Worm (Caenorhabditis elegans) whole organism, L3 larva: ENCODE measurements around the gene hum-2.

ENCODE experiments used
- R02D3.7 ChIP-seq: fragments of 150-350 bp; optimal IDR thresholded peaks from 2 replicates; lab custom pipeline; 2014; ENCODE audit warnings: missing biosample characterization, missing genetic modification characterization
- ZK546.5 ChIP-seq: sonication (generic microtip); optimal IDR thresholded peaks from 2 replicates; lab custom pipeline; 2017; ENCODE audit warnings: missing biosample characterization, missing genetic modification characterization
- aly-2 ChIP-seq: fragments of 150-350 bp; optimal IDR thresholded peaks from 2 replicates; lab custom pipeline; 2014; ENCODE audit warnings: missing biosample characterization, missing genetic modification characterization
- ceh-16 ChIP-seq: sonication (generic microtip); optimal IDR thresholded peaks from 2 replicates; lab custom pipeline; 2017; ENCODE audit warnings: missing biosample characterization, missing genetic modification characterization
- ceh-28 ChIP-seq: fragments of 150-350 bp; optimal IDR thresholded peaks from 2 replicates; lab custom pipeline; 2014; ENCODE audit warnings: missing biosample characterization, missing genetic modification reagents, missing genetic modification characterization
- ceh-82 ChIP-seq: fragments of 150-350 bp; optimal IDR thresholded peaks from 2 replicates; lab custom pipeline; 2014; ENCODE audit warnings: missing biosample characterization, missing genetic modification characterization
- ceh-9 ChIP-seq: sonication (generic microtip); optimal IDR thresholded peaks from 2 replicates; lab custom pipeline; 2018; ENCODE audit warnings: missing biosample characterization, missing genetic modification characterization
- daf-12 ChIP-seq: fragments of 150-350 bp; optimal IDR thresholded peaks from 2 replicates; lab custom pipeline; 2014; ENCODE audit warnings: missing biosample characterization, missing genetic modification reagents, missing genetic modification characterization
- egl-27 ChIP-seq: sonication (generic microtip); optimal IDR thresholded peaks from 4 replicates; lab custom pipeline; 2017; ENCODE audit warnings: missing biosample characterization, missing genetic modification reagents, missing genetic modification characterization
- elt-3 ChIP-seq, 3 experiments: fragments of 150-350 bp in 1 of 3; sonication (generic microtip) in 2 of 3; optimal IDR thresholded peaks; 2 replicates in 2 of 3; 4 replicates in 1 of 3; lab custom pipeline; 2014 to 2017; ENCODE audit warnings: missing biosample characterization in 3 of 3, missing genetic modification characterization in 3 of 3
- eor-1 ChIP-seq, 2 experiments: fragments of 150-350 bp; optimal IDR thresholded peaks; 2 replicates each; lab custom pipeline; 2014 to 2018; ENCODE audit warnings: missing biosample characterization in 2 of 2, missing genetic modification characterization in 2 of 2
- fkh-10 ChIP-seq: sonication (generic microtip); optimal IDR thresholded peaks from 2 replicates; lab custom pipeline; 2017; ENCODE audit warnings: missing biosample characterization, missing genetic modification reagents, missing genetic modification characterization
- fkh-2 ChIP-seq: fragments of 150-350 bp; optimal IDR thresholded peaks from 2 replicates; lab custom pipeline; 2014; ENCODE audit warnings: missing biosample characterization, missing genetic modification reagents, missing genetic modification characterization
- fos-1 ChIP-seq: fragments of 150-350 bp; optimal IDR thresholded peaks from 2 replicates; lab custom pipeline; 2014; ENCODE audit warnings: missing biosample characterization, missing genetic modification characterization
- hmg-11 ChIP-seq: sonication (generic microtip); optimal IDR thresholded peaks from 2 replicates; lab custom pipeline; 2016; ENCODE audit warnings: missing genetic modification characterization, missing compliant biosample characterization
- jun-1 ChIP-seq: fragments of 150-350 bp; optimal IDR thresholded peaks from 2 replicates; lab custom pipeline; 2014; ENCODE audit warnings: missing biosample characterization, missing genetic modification reagents, missing genetic modification characterization
- lin-15B ChIP-seq: fragments of 150-350 bp; optimal IDR thresholded peaks from 2 replicates; lab custom pipeline; 2014; ENCODE audit warnings: missing biosample characterization, missing genetic modification characterization
- lin-39 ChIP-seq: fragments of 150-350 bp; optimal IDR thresholded peaks from 2 replicates; lab custom pipeline; 2018; ENCODE audit warnings: missing biosample characterization, missing genetic modification reagents, missing genetic modification characterization
- lsy-12 ChIP-seq: sonication (generic microtip); optimal IDR thresholded peaks from 2 replicates; lab custom pipeline; 2016; ENCODE audit warnings: mild to moderate bottlenecking, missing genetic modification characterization, missing compliant biosample characterization
- mdl-1 ChIP-seq: fragments of 150-350 bp; optimal IDR thresholded peaks from 2 replicates; lab custom pipeline; 2014; ENCODE audit warnings: missing biosample characterization, missing genetic modification characterization
- mml-1 ChIP-seq: fragments of 150-350 bp; sonication (generic microtip); optimal IDR thresholded peaks from 3 replicates; lab custom pipeline; 2014; ENCODE audit warnings: missing biosample characterization, missing genetic modification characterization
- nfya-1 ChIP-seq: sonication (generic microtip); optimal IDR thresholded peaks from 2 replicates; lab custom pipeline; 2017; ENCODE audit warnings: missing genetic modification characterization, mild to moderate bottlenecking, missing compliant biosample characterization, antibody characterized with exemption, moderate library complexity; ENCODE audit not compliant: insufficient read depth
- nhr-11 ChIP-seq: fragments of 150-350 bp; optimal IDR thresholded peaks from 2 replicates; lab custom pipeline; 2014; ENCODE audit warnings: missing biosample characterization, missing genetic modification characterization
- nhr-12 ChIP-seq: fragments of 150-350 bp; optimal IDR thresholded peaks from 2 replicates; lab custom pipeline; 2014; ENCODE audit warnings: missing biosample characterization, missing genetic modification characterization
- nhr-23 ChIP-seq: fragments of 150-350 bp; optimal IDR thresholded peaks from 2 replicates; lab custom pipeline; 2014; ENCODE audit warnings: missing biosample characterization, missing genetic modification reagents, missing genetic modification characterization
- nhr-237 ChIP-seq: fragments of 150-350 bp; optimal IDR thresholded peaks from 2 replicates; lab custom pipeline; 2014; ENCODE audit warnings: missing biosample characterization, missing genetic modification characterization
- nhr-25 ChIP-seq: sonication (generic microtip); optimal IDR thresholded peaks from 2 replicates; lab custom pipeline; 2017; ENCODE audit warnings: missing biosample characterization, missing genetic modification characterization
- nhr-43 ChIP-seq: sonication (generic microtip); optimal IDR thresholded peaks from 2 replicates; lab custom pipeline; 2016; ENCODE audit warnings: mild to moderate bottlenecking, missing genetic modification characterization, missing compliant biosample characterization; ENCODE audit not compliant: poor library complexity, severe bottlenecking
- nhr-67 ChIP-seq: fragments of 150-350 bp; optimal IDR thresholded peaks from 2 replicates; lab custom pipeline; 2014; ENCODE audit warnings: missing biosample characterization, missing genetic modification characterization
- nhr-76 ChIP-seq: fragments of 150-350 bp; sonication (generic microtip); optimal IDR thresholded peaks from 5 replicates; lab custom pipeline; 2014; ENCODE audit warnings: missing biosample characterization, missing genetic modification characterization
- nhr-77 ChIP-seq: fragments of 150-350 bp; optimal IDR thresholded peaks from 2 replicates; lab custom pipeline; 2014; ENCODE audit warnings: missing biosample characterization, missing genetic modification characterization
- pha-4 ChIP-seq: fragments of 150-350 bp; optimal IDR thresholded peaks from 2 replicates; lab custom pipeline; 2014; ENCODE audit warnings: missing biosample characterization, missing genetic modification reagents, missing genetic modification characterization
- pqm-1 ChIP-seq: fragments of 150-350 bp; optimal IDR thresholded peaks from 2 replicates; lab custom pipeline; 2017; ENCODE audit warnings: missing biosample characterization, missing genetic modification characterization, inconsistent platforms
- tbx-2 ChIP-seq: sonication (generic microtip); optimal IDR thresholded peaks from 2 replicates; lab custom pipeline; 2016; ENCODE audit warnings: mild to moderate bottlenecking, missing genetic modification characterization, missing compliant biosample characterization
- unc-39 ChIP-seq: sonication (generic microtip); optimal IDR thresholded peaks from 4 replicates; lab custom pipeline; 2017; ENCODE audit warnings: missing biosample characterization, missing genetic modification characterization
- unc-62 ChIP-seq: fragments of 150-350 bp; sonication (generic microtip); optimal IDR thresholded peaks from 4 replicates; lab custom pipeline; 2014; ENCODE audit warnings: missing biosample characterization, missing genetic modification reagents, missing genetic modification characterization
- zag-1 ChIP-seq: fragments of 150-350 bp; optimal IDR thresholded peaks from 2 replicates; lab custom pipeline; 2014; ENCODE audit warnings: missing biosample characterization, missing genetic modification characterization
- ztf-11 ChIP-seq: fragments of 150-350 bp; optimal IDR thresholded peaks from 2 replicates; lab custom pipeline; 2014; ENCODE audit warnings: missing biosample characterization, missing genetic modification characterization
- ztf-4 ChIP-seq: fragments of 150-350 bp; optimal IDR thresholded peaks from 2 replicates; lab custom pipeline; 2014; ENCODE audit warnings: missing biosample characterization, missing genetic modification characterization

hum-2 gene

ce11 chrV:9406890-9407289 lies 20.9 kb downstream of the hum-2 start:
- TF ChIP-seq nhr-23 (no peak), nhr-67 (tag; lab: Kevin White, UChicago) (no peak), nhr-43 (tag; lab: Kevin White, UChicago) (no peak), fos-1 (tag; lab: Kevin White, UChicago) (no peak), nhr-76 (tag; lab: Kevin White, UChicago) (no peak), jun-1 (tag; lab: Kevin White, UChicago) (no peak), pha-4 (tag; lab: Kevin White, UChicago) (peak; percentile 61), nfya-1 (tag; lab: Kevin White, UChicago) (peak; percentile 8), R02D3.7 (tag; lab: Kevin White, UChicago) (no peak), zag-1 (no peak), ceh-16 (tag; lab: Kevin White, UChicago) (no peak), hmg-11 (no peak), pqm-1 (tag; lab: Kevin White, UChicago) (peak; percentile 55)

ce11 chrV:9408869-9409268 lies 22.9 kb downstream of the hum-2 start:
- TF ChIP-seq nhr-12 (no peak), fkh-10 (GFP tag; lab: Kevin White, UChicago) (peak; percentile 42)

- TF ChIP-seq tbx-2 (tag; lab: Kevin White, UChicago), result no peak
- TF ChIP-seq ZK546.5 (tag; lab: Kevin White, UChicago), result no peak
- no peak for TF ChIP-seq nhr-11
- no peak for TF ChIP-seq nhr-25
- no peak for TF ChIP-seq fkh-10 (GFP tag; lab: Kevin White, UChicago)
- TF ChIP-seq ztf-11 (tag; lab: Kevin White, UChicago), result no peak
- no peak for TF ChIP-seq lsy-12 (tag; lab: Kevin White, UChicago)
- TF ChIP-seq nhr-12, result no peak
- TF ChIP-seq nhr-77 (tag; lab: Kevin White, UChicago), result no peak
- no peak for TF ChIP-seq R02D3.7 (tag; lab: Kevin White, UChicago)
- no peak for TF ChIP-seq fos-1 (tag; lab: Kevin White, UChicago)
- no peak for TF ChIP-seq aly-2 (tag; lab: Kevin White, UChicago)
- no peak for TF ChIP-seq hmg-11
- TF ChIP-seq pqm-1 (tag; lab: Kevin White, UChicago), result no peak
These were observed 28.5 kb downstream of the hum-2 start, which contains the start of gene F36D4.4 for ce11 chrV:9414516-9414915. F36D4.4 (minus strand) TSS chrV:9414616.

DNA sequence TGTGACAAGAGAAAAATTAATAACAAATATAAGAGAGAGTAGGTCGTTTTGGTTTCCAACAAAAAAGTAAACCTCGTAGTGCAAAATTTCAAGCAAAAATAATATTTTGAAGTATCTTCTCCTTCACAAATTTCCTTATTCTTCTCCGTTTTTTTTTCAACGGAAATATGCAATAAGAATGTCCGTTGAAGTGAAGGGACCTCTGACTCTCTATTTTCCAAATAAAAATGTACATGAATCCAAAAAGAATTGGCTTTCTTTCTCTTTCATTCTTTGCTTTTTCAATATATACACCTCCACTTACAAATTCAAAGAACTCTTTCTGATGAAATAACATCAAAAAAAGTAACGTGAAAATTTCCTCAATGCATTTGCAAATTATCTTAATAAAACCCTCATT lies 30.6 kb downstream of the hum-2 start, which contains the start of gene F36D4.1:
Gene F36D4.1, plus strand, starts transcription at position 301 of the 400 bp plus-strand sequence.
- TF ChIP-seq lin-39 (tag; lab: Kevin White, UChicago), result no peak
- TF ChIP-seq nhr-12, result no peak
- no peak for TF ChIP-seq eor-1 (tag; optimal IDR thresholded peaks at IDR 0.05; lab: Kevin White, UChicago)
- no peak for TF ChIP-seq jun-1 (tag; lab: Kevin White, UChicago)
- TF ChIP-seq ceh-28 (tag; lab: Kevin White, UChicago), result no peak
- no peak for TF ChIP-seq aly-2 (tag; lab: Kevin White, UChicago)
- TF ChIP-seq tbx-2 (tag; lab: Kevin White, UChicago), result no peak

DNA sequence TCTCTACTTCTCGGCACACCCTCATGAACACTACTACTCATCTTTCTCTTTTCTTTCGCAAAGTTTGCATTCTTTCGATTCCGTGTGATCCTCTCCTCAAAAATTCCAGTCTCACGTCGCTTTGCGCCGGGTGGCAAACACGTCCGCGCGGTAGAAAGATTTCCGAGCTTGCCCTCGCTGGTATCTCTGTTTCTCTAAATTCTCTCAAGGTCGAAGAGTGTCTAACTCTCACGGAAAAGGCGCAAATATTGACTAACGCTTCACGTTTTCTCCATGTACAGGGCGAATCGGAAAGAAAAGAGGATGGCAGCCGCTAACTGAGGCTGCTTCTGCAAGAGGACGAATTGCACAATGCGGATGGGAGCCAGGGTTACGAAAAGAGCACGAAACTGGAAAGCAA lies 36.8 kb downstream of the hum-2 start:
- TF ChIP-seq pqm-1 (tag; lab: Kevin White, UChicago) (no peak), lin-15B (tag; lab: Kevin White, UChicago) (no peak), ceh-16 (tag; lab: Kevin White, UChicago) (no peak), elt-3 (tag; optimal IDR thresholded peaks at IDR 0.05; lab: Kevin White, UChicago) (no peak), ztf-11 (tag; lab: Kevin White, UChicago) (no peak), eor-1 (tag; optimal IDR thresholded peaks at IDR 0.05; lab: Kevin White, UChicago) (no peak), ceh-28 (tag; lab: Kevin White, UChicago) (no peak), nhr-25 (peak; percentile 40), fkh-10 (GFP tag; lab: Kevin White, UChicago) (no peak), ztf-4 (no peak), daf-12 (no peak), nfya-1 (tag; lab: Kevin White, UChicago) (peak; percentile 15), mdl-1 (tag; lab: Kevin White, UChicago) (no peak), unc-62 (GFP tag; lab: Kevin White, UChicago) (no peak), nhr-237 (tag; lab: Kevin White, UChicago) (no peak), nhr-12 (no peak), mml-1 (tag; lab: Kevin White, UChicago) (no peak), hmg-11 (peak; percentile 54), unc-39 (tag; lab: Kevin White, UChicago) (no peak), pha-4 (tag; lab: Kevin White, UChicago) (peak; percentile 30), fkh-2 (no peak), egl-27 (tag; lab: Kevin White, UChicago) (no peak), ceh-82 (tag; lab: Kevin White, UChicago) (no peak), tbx-2 (tag; lab: Kevin White, UChicago) (no peak), nhr-43 (tag; lab: Kevin White, UChicago) (no peak), ceh-9 (no peak), aly-2 (tag; lab: Kevin White, UChicago) (no peak), nhr-67 (tag; lab: Kevin White, UChicago) (no peak), jun-1 (tag; lab: Kevin White, UChicago) (no peak)
- TF ChIP-seq, all 47 proteins: peak for 4
